Worm (Caenorhabditis elegans) whole organism, L1 larva: ENCODE results near the gene snb-2.

ENCODE experiments used
- efl-1 ChIP-seq, 4 experiments: fragments of 150-350 bp; optimal IDR thresholded peaks in 3 of 4; peaks in 1 of 4; 1 replicate in 1 of 4; 2 replicates in 3 of 4; lab custom pipeline; 2014; ENCODE audit warnings: missing biosample characterization in 2 of 4, missing genetic modification characterization in 2 of 4, missing genetic modification reagents in 2 of 4
- nhr-77 ChIP-seq: fragments of 150-350 bp; optimal IDR thresholded peaks from 2 replicates; lab custom pipeline; 2014; ENCODE audit warnings: missing biosample characterization, missing genetic modification characterization
- skn-1 ChIP-seq: fragments of 150-350 bp; optimal IDR thresholded peaks from 2 replicates; lab custom pipeline; 2014; ENCODE audit warnings: missing biosample characterization, missing genetic modification characterization
- ztf-11 ChIP-seq, 2 experiments: sonication (generic microtip); optimal IDR thresholded peaks; 2 replicates each; lab custom pipeline; 2016 to 2017; ENCODE audit warnings: missing genetic modification characterization in 2 of 2, missing biosample characterization in 1 of 2, missing compliant biosample characterization in 1 of 2

ce11 chrV:12352881-12353280 is 7.2 kb upstream of the snb-2 start:
- no peak for TF ChIP-seq efl-1 (optimal IDR thresholded peaks at IDR 0.05; lab: Kevin White, UChicago)
- no peak for TF ChIP-seq efl-1 (GFP tag; optimal IDR thresholded peaks at IDR 0.05 in 1 of 2; lab: Kevin White, UChicago)
- TF ChIP-seq nhr-77 (tag; lab: Kevin White, UChicago) = no peak
- no peak for TF ChIP-seq ztf-11 (tag; optimal IDR thresholded peaks at IDR 0.05; lab: Kevin White, UChicago)
- no peak for TF ChIP-seq skn-1
